Fruit fly (Drosophila melanogaster) whole organism: ENCODE results near the gene CG43739.

ENCODE experiments used
- EcR ChIP-seq, 2 experiments: fragments of >200 bp; optimal IDR thresholded peaks; 2 replicates each; lab custom pipeline; 2017; ENCODE audit warnings: missing biosample characterization in 2 of 2, missing genetic modification characterization in 2 of 2, missing genetic modification reagents in 2 of 2
- pan ChIP-seq: fragments of >200 bp; optimal IDR thresholded peaks from 2 replicates; lab custom pipeline; 2017
- psq ChIP-seq: fragments of >200 bp; optimal IDR thresholded peaks from 2 replicates; lab custom pipeline; 2017
- usp ChIP-seq: fragments of >200 bp; optimal IDR thresholded peaks from 2 replicates; lab custom pipeline; 2017; ENCODE audit warnings: missing biosample characterization, missing genetic modification characterization, mixed read lengths

DNA sequence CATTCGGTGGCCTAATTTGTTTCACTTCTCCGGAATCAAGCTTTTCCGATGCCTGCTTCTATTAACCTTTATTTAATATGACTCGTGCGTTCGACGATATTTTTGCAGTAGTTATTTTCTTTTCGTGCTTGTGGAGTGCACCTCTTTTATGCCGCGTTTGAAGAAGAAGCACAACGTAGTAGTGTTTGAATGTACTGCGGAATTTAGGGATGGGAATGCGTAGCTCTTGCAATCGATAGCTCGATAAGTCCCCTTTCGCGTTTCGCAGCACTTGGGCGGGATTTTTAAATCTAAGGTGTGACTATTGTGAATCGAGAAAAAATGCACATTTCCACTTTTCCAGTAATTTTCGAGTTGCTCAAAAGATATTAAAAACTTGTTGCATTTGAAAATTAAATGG, at the start of gene CG43739, which contains the start of gene sky:
- TF ChIP-seq psq (lab: Kevin White, UChicago) (no peak), EcR (GFP tag; optimal IDR thresholded peaks at IDR 0.05; lab: Kevin White, UChicago) (no peak), usp (GFP tag; lab: Kevin White, UChicago) (no peak), pan (lab: Kevin White, UChicago) (no peak)
